Fruit fly (Drosophila melanogaster): ENCODE measurements around the gene sw.
"Not testable (repeated sequence)": the region's sequence is repeated elsewhere in the genome, so short reads cannot be mapped to it uniquely, and the experiment has no call there.

The sw gene

DNA sequence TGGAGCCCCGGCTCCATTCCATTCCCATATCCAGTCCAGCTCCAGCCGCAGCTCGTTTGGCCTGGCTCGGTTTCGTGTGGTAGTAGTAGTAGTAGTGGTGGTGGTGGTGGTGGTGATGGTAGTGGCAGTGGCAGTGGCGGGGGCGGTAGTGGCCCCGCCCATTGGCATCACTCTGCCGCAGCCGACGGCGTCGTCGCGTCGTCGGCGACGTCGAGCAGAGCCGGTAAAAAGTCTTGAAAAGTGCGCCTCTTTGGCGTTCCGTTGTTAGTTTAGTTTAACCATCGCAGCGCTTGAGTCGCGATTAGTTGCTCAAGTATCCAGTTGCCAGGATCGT lies 3.4 kb upstream of the sw start, which contains the start of gene obst-A:
Gene obst-A (plus strand): TSS at position 248 of the 334 bp plus-strand sequence.
- TF ChIP-seq bab1 (GFP tag; optimal IDR thresholded peaks at IDR 0.05) (no peak), Clk (GFP tag; optimal IDR thresholded peaks at IDR 0.05) (no peak), tj (GFP tag; optimal IDR thresholded peaks at IDR 0.05) (no peak), cnc (optimal IDR thresholded peaks at IDR 0.05) (no peak), CG7101 (tag; optimal IDR thresholded peaks at IDR 0.05) (no peak), kay (GFP tag; ENCODE audit: borderline replicate concordance) (no peak), Crg-1 (GFP tag; optimal IDR thresholded peaks at IDR 0.05) (no peak)

DNA sequence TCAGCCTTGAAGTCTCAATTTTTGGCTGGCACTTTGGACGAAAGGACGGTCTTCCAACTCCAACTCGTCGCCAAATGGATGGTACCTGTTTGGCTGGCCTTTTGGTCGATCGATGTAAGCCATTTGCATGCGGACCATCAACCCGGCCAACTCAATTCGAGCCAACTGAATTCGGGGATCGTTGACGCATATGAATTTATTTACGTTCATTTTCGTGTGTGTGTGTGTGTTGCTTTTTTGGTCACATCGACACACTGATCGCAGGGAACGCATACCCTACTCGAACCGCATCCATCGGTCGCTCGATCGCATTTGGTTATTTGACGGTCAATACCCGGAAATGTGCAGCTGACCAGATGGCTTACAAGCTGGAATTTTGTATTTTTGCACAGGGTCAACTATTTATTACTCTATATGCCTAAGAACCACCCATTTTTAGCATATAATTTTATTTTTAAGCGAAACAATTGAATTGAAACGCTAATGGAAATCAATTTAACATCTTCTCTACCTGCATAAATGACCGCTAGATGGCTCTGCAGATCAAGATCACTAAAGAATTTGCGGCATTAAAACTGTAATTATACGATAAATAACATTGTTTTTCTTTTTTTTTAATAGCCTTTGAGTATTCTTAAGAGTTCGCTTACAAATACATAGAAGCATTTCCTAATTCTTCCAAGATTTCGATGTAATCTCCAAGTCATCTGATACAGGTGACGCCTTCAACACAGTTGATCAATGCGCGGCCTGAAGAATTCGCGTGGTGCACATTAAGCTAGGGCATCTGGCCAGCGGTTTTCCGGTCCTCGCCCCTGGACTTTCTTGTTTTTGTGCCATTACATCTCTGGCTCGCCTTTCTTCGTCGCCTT lies 2.8 kb upstream of the sw start:
- no peak for TF ChIP-seq pad (GFP tag; optimal IDR thresholded peaks at IDR 0.05)
- TF ChIP-seq CG33017 (tag; optimal IDR thresholded peaks at IDR 0.05) = no peak
- TF ChIP-seq Clk (GFP tag; optimal IDR thresholded peaks at IDR 0.05) = no peak
- TF ChIP-seq cnc (optimal IDR thresholded peaks at IDR 0.05) = no peak
- TF ChIP-seq toe (GFP tag; optimal IDR thresholded peaks at IDR 0.05) = no peak
- no peak for TF ChIP-seq CG7045 (GFP tag; optimal IDR thresholded peaks at IDR 0.05)
- no peak for TF ChIP-seq CG1620 (GFP tag; optimal IDR thresholded peaks at IDR 0.05)
- no peak for TF ChIP-seq ovo (GFP tag; optimal IDR thresholded peaks at IDR 0.05)
- no peak for TF ChIP-seq kay (GFP tag; ENCODE audit: borderline replicate concordance)
- no peak for TF ChIP-seq CG11617 (GFP tag; optimal IDR thresholded peaks at IDR 0.05)
- no peak for TF ChIP-seq Mnt (GFP tag; optimal IDR thresholded peaks at IDR 0.05)
- no peak for TF ChIP-seq cic (GFP tag; optimal IDR thresholded peaks at IDR 0.05)
- TF ChIP-seq Crg-1 (GFP tag; optimal IDR thresholded peaks at IDR 0.05) = no peak
- no peak for TF ChIP-seq CG7101 (tag; optimal IDR thresholded peaks at IDR 0.05)
- TF ChIP-seq Hr96 (GFP tag; optimal IDR thresholded peaks at IDR 0.05) = no peak
- TF ChIP-seq CG5204 (GFP tag; optimal IDR thresholded peaks at IDR 0.05) = no peak

DNA sequence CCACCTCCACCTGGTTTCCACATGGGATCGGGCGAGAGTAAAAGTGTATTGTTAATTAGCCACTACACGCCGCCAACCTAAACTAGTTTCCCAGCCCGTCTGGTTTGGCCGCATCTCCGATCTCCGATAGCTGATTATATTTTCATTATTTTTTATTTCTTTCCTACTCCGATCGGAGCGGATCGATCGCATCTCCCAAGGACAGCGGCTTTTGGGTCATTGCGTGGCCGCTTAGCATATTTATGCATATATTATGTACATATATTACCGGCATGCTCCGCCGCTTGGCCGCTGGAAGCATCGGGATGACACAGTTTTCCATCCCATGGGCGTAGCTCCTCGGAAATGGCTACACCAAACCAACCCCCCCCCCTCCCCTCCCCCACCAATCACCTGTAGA lies 1.7 kb upstream of the sw start:
- TF ChIP-seq cic (GFP tag; optimal IDR thresholded peaks at IDR 0.05) = no peak
- no peak for TF ChIP-seq Hr96 (GFP tag; optimal IDR thresholded peaks at IDR 0.05)
- no peak for TF ChIP-seq Crg-1 (GFP tag; optimal IDR thresholded peaks at IDR 0.05)
- TF ChIP-seq CG12768 (GFP tag; optimal IDR thresholded peaks at IDR 0.05) = no peak
- TF ChIP-seq pad (GFP tag; optimal IDR thresholded peaks at IDR 0.05) = no peak
- TF ChIP-seq tj (GFP tag; optimal IDR thresholded peaks at IDR 0.05) = no peak
- no peak for TF ChIP-seq CG1620 (GFP tag; optimal IDR thresholded peaks at IDR 0.05)
- no peak for TF ChIP-seq CG7101 (tag; optimal IDR thresholded peaks at IDR 0.05)
- no peak for TF ChIP-seq toe (GFP tag; optimal IDR thresholded peaks at IDR 0.05)
- no peak for TF ChIP-seq cnc (optimal IDR thresholded peaks at IDR 0.05)
- TF ChIP-seq Clk (GFP tag; optimal IDR thresholded peaks at IDR 0.05) = no peak

DNA sequence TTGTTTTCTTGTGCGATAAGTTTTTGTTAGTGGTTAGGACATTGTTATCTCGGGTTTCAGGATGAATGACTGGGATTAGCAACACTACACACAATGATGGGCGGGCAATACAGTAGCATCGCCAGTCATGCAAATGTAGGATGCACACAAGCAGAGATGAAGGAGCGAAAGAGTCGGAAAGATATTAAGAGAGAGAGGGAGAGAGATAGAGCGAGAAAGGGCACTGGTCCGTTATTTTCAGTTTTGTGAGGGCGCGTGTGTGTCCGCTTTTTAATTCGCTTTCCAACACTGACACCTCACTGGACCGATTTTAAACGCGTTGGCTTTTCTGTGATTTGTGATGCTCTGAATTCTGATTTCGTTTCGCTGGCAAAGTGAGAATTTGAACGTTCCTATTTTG lies 4.5 kb downstream of the sw start:
- TF ChIP-seq CG14711 (tag; optimal IDR thresholded peaks at IDR 0.05) (no peak), CG12768 (GFP tag; optimal IDR thresholded peaks at IDR 0.05) (no peak), kay (GFP tag; ENCODE audit: borderline replicate concordance) (no peak)

DNA sequence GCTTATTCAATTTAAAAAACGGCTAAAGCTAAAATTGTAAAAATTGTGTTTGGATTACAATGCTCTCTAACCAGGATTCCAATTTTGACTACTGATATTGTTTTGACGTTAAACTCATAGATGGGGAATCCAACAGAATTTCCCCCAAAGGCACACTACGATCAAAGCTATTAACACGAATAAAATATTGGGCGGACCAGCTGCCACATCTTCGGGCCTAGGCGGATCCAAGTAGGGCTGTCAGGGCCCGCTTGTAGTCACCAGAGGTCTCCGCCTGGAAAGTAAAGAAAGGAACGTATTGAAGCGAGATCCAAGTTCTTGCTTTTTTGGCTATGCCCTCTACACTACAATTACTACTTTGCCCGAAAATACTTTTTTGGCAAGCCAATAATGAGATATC lies 11.3 kb downstream of the sw start, which contains the start of gene Sdic4:
Gene Sdic4 (minus strand): TSS at position 101 of the 400 bp plus-strand sequence.
- not testable (repeated sequence) for TF ChIP-seq CG14711 (tag; optimal IDR thresholded peaks at IDR 0.05); cnc (optimal IDR thresholded peaks at IDR 0.05); CG7045 (GFP tag; optimal IDR thresholded peaks at IDR 0.05)

DNA sequence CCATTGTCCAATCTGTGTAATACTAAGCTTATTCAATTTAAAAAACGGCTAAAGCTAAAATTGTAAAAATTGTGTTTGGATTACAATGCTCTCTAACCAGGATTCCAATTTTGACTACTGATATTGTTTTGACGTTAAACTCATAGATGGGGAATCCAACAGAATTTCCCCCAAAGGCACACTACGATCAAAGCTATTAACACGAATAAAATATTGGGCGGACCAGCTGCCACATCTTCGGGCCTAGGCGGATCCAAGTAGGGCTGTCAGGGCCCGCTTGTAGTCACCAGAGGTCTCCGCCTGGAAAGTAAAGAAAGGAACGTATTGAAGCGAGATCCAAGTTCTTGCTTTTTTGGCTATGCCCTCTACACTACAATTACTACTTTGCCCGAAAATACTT lies 19.0 kb downstream of the sw start, which contains the start of gene SdicC:
Gene SdicC (minus strand): TSS at position 101 of the 400 bp plus-strand sequence.
- TF ChIP-seq CG12768, Clk, CG11617 (GFP tag; optimal IDR thresholded peaks at IDR 0.05): not testable (repeated sequence)

DNA sequence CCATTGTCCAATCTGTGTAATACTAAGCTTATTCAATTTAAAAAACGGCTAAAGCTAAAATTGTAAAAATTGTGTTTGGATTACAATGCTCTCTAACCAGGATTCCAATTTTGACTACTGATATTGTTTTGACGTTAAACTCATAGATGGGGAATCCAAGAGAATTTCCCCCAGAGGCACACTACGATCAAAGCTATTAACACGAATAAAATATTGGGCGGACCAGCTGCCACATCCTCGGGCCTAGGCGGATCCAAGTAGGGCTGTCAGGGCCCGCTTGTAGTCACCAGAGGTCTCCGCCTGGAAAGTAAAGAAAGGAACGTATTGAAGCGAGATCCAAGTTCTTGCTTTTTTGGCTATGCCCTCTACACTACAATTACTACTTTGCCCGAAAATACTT lies 26.7 kb downstream of the sw start, which contains the start of gene SdicB:
Gene SdicB (minus strand): TSS at position 101 of the 400 bp plus-strand sequence.
- not testable (repeated sequence) for TF ChIP-seq bab1 (GFP tag; optimal IDR thresholded peaks at IDR 0.05); CG5204 (GFP tag; optimal IDR thresholded peaks at IDR 0.05); cnc (optimal IDR thresholded peaks at IDR 0.05)

DNA sequence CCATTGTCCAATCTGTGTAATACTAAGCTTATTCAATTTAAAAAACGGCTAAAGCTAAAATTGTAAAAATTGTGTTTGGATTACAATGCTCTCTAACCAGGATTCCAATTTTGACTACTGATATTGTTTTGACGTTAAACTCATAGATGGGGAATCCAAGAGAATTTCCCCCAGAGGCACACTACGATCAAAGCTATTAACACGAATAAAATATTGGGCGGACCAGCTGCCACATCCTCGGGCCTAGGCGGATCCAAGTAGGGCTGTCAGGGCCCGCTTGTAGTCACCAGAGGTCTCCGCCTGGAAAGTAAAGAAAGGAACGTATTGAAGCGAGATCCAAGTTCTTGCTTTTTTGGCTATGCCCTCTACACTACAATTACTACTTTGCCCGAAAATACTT lies 34.3 kb downstream of the sw start, which contains the start of gene SdicA:
Gene SdicA (minus strand): TSS at position 101 of the 400 bp plus-strand sequence.
- not testable (repeated sequence) for TF ChIP-seq kay (GFP tag; ENCODE audit: borderline replicate concordance); Crg-1 (GFP tag; optimal IDR thresholded peaks at IDR 0.05); Clk (GFP tag; optimal IDR thresholded peaks at IDR 0.05)

Measured in whole organism, adult.